Fruit fly (Drosophila melanogaster) whole organism, embryonic: ENCODE measurements around the gene CG14982.
A peak's percentile ranks its signal among the peaks of the same experiment; 100 is the strongest.

Experiments used
- Adf1 ChIP-seq: fragments of 200-800 bp; sonication (Bioruptor generic); IDR thresholded peaks from 2 replicates; pipeline ENCODE4 v1.3.6; 2022; ENCODE audit warnings: missing biosample characterization, missing genetic modification characterization
- Asciz ChIP-seq: fragments of 200-800 bp; sonication (Bioruptor generic); optimal IDR thresholded peaks from 2 replicates; lab custom pipeline; 2017; ENCODE audit warnings: missing biosample characterization, mild to moderate bottlenecking, missing genetic modification characterization, missing genetic modification reagents
- Bgb ChIP-seq: fragments of 200-800 bp; sonication (Bioruptor generic); IDR thresholded peaks from 2 replicates; pipeline ENCODE4 v1.3.6; 2022; ENCODE audit warnings: missing biosample characterization, missing genetic modification characterization; ENCODE audit not compliant: partially characterized antibody
- CG10267 ChIP-seq: fragments of 200-800 bp; sonication (Bioruptor generic); optimal IDR thresholded peaks from 2 replicates; lab custom pipeline; 2018; ENCODE audit warnings: missing biosample characterization, mild to moderate bottlenecking, missing genetic modification characterization, moderate library complexity
- CG10274 ChIP-seq: fragments of 200-800 bp; sonication (Bioruptor generic); optimal IDR thresholded peaks from 3 replicates; lab custom pipeline; 2017; ENCODE audit warnings: missing biosample characterization, mild to moderate bottlenecking, missing genetic modification characterization
- CG11093 ChIP-seq: fragments of 200-800 bp; sonication (Bioruptor generic); IDR thresholded peaks from 3 replicates; pipeline ENCODE4 v1.3.6; 2022; ENCODE audit warnings: missing biosample characterization, missing genetic modification characterization
- CG11695 ChIP-seq: fragments of 200-800 bp; sonication (Bioruptor generic); IDR thresholded peaks from 3 replicates; pipeline ENCODE4 v1.3.6; 2022; ENCODE audit warnings: missing biosample characterization, missing genetic modification characterization
- CG12155 ChIP-seq: fragments of 200-800 bp; sonication (Bioruptor generic); optimal IDR thresholded peaks from 3 replicates; lab custom pipeline; 2016; ENCODE audit warnings: missing biosample characterization, missing genetic modification characterization
- CG12236 ChIP-seq: fragments of 200-800 bp; sonication (Bioruptor generic); optimal IDR thresholded peaks from 2 replicates; lab custom pipeline; 2016; ENCODE audit warnings: missing biosample characterization, missing genetic modification characterization
- CG13296 ChIP-seq: fragments of 200-800 bp; sonication (Bioruptor generic); optimal IDR thresholded peaks from 3 replicates; lab custom pipeline; 2018; ENCODE audit warnings: missing biosample characterization, mild to moderate bottlenecking, missing genetic modification characterization
- CG14667 ChIP-seq: fragments of 200-800 bp; sonication (Bioruptor generic); IDR thresholded peaks from 2 replicates; pipeline ENCODE4 v1.3.6; 2022; ENCODE audit warnings: missing biosample characterization, missing genetic modification characterization
- CG17385 ChIP-seq: fragments of 200-800 bp; sonication (Bioruptor generic); optimal IDR thresholded peaks from 3 replicates; lab custom pipeline; 2018; ENCODE audit warnings: missing biosample characterization, mild to moderate bottlenecking, missing genetic modification characterization
- CG18476 ChIP-seq: fragments of 200-800 bp; sonication (Bioruptor generic); optimal IDR thresholded peaks from 2 replicates; lab custom pipeline; 2016; ENCODE audit warnings: missing biosample characterization, mild to moderate bottlenecking, missing genetic modification characterization
- CG34224 ChIP-seq: fragments of 200-800 bp; sonication (Bioruptor generic); IDR thresholded peaks from 3 replicates; pipeline ENCODE4 v1.3.6; 2022; ENCODE audit warnings: missing biosample characterization, missing genetic modification characterization; ENCODE audit not compliant: partially characterized antibody
- CG3838 ChIP-seq: fragments of 200-800 bp; sonication (Bioruptor generic); optimal IDR thresholded peaks from 3 replicates; lab custom pipeline; 2016; ENCODE audit warnings: missing biosample characterization, missing genetic modification characterization
- CG3995 ChIP-seq: fragments of 200-800 bp; sonication (Bioruptor generic); optimal IDR thresholded peaks from 3 replicates; lab custom pipeline; 2016; ENCODE audit warnings: missing biosample characterization, missing genetic modification characterization
- CG4404 ChIP-seq: fragments of 200-800 bp; sonication (Bioruptor generic); IDR thresholded peaks from 2 replicates; pipeline ENCODE4 v1.3.6; 2022; ENCODE audit warnings: missing biosample characterization, missing genetic modification characterization
- CG4617 ChIP-seq: fragments of 200-800 bp; sonication (Bioruptor generic); optimal IDR thresholded peaks from 3 replicates; lab custom pipeline; 2016; ENCODE audit warnings: missing biosample characterization, missing genetic modification characterization, borderline replicate concordance
- CG7987 ChIP-seq: fragments of 200-800 bp; sonication (Bioruptor generic); optimal IDR thresholded peaks from 2 replicates; lab custom pipeline; 2018; ENCODE audit warnings: missing biosample characterization, mild to moderate bottlenecking, missing genetic modification characterization, moderate library complexity
- CG8765 ChIP-seq: fragments of 200-800 bp; sonication (Bioruptor generic); IDR thresholded peaks from 2 replicates; pipeline ENCODE4 v1.3.6; 2022; ENCODE audit warnings: missing biosample characterization, missing genetic modification characterization
- CTCF ChIP-seq: fragments of 200-800 bp; sonication (Bioruptor generic); optimal IDR thresholded peaks from 2 replicates; lab custom pipeline; 2017; ENCODE audit warnings: missing biosample characterization, mild to moderate bottlenecking, missing genetic modification characterization, moderate library complexity
- Dbx ChIP-seq: fragments of 200-800 bp; sonication (Bioruptor generic); IDR thresholded peaks from 3 replicates; pipeline ENCODE4 v1.3.6; 2022; ENCODE audit warnings: missing biosample characterization, missing genetic modification characterization
- Fer1 ChIP-seq: fragments of 200-800 bp; sonication (Bioruptor generic); optimal IDR thresholded peaks from 2 replicates; lab custom pipeline; 2017; ENCODE audit warnings: missing biosample characterization, mild to moderate bottlenecking, missing genetic modification characterization
- Hsf ChIP-seq: fragments of 200-800 bp; sonication (Bioruptor generic); optimal IDR thresholded peaks from 3 replicates; lab custom pipeline; 2016; ENCODE audit warnings: missing biosample characterization, missing genetic modification characterization
- MBD-R2 ChIP-seq: fragments of 200-800 bp; sonication (Bioruptor generic); IDR thresholded peaks from 2 replicates; pipeline ENCODE4 v1.3.6; 2022; ENCODE audit warnings: missing biosample characterization, missing genetic modification characterization
- Med ChIP-seq: fragments of 200-800 bp; sonication (Bioruptor generic); peaks from one replicate; lab custom pipeline; 2016; ENCODE audit warnings: missing biosample characterization, missing genetic modification characterization, mild to moderate bottlenecking, inconsistent platforms, moderate library complexity
- Meics ChIP-seq: fragments of 200-800 bp; sonication (Bioruptor generic); optimal IDR thresholded peaks from 2 replicates; lab custom pipeline; 2017; ENCODE audit warnings: missing biosample characterization, mild to moderate bottlenecking, missing genetic modification characterization
- Mes4 ChIP-seq: fragments of 200-800 bp; sonication (Bioruptor generic); optimal IDR thresholded peaks from 2 replicates; lab custom pipeline; 2016; ENCODE audit warnings: missing biosample characterization, missing genetic modification characterization
- Oli ChIP-seq: fragments of 200-800 bp; sonication (Bioruptor generic); optimal IDR thresholded peaks from 2 replicates; lab custom pipeline; 2018; ENCODE audit warnings: missing biosample characterization, mild to moderate bottlenecking, missing genetic modification characterization, moderate library complexity
- Ptx1 ChIP-seq: fragments of 200-800 bp; sonication (Bioruptor generic); IDR thresholded peaks from 2 replicates; pipeline ENCODE4 v1.3.6; 2022; ENCODE audit warnings: missing biosample characterization, missing genetic modification characterization
- Xrp1 ChIP-seq: fragments of 200-800 bp; sonication (Bioruptor generic); IDR thresholded peaks from 2 replicates; pipeline ENCODE4 v1.3.6; 2022; ENCODE audit warnings: missing biosample characterization, missing genetic modification characterization
- ab ChIP-seq: fragments of 200-800 bp; sonication (Bioruptor generic); optimal IDR thresholded peaks from 2 replicates; lab custom pipeline; 2016; ENCODE audit warnings: missing biosample characterization, missing genetic modification characterization
- az2 ChIP-seq: fragments of 200-800 bp; sonication (Bioruptor generic); optimal IDR thresholded peaks from 3 replicates; lab custom pipeline; 2016; ENCODE audit warnings: missing biosample characterization, missing genetic modification characterization
- bab2 ChIP-seq: fragments of 200-800 bp; sonication (Bioruptor generic); optimal IDR thresholded peaks from 2 replicates; lab custom pipeline; 2016; ENCODE audit warnings: missing biosample characterization, missing genetic modification characterization
- corto ChIP-seq: fragments of 200-800 bp; sonication (Bioruptor generic); optimal IDR thresholded peaks from 2 replicates; lab custom pipeline; 2016; ENCODE audit warnings: missing biosample characterization, mild to moderate bottlenecking, missing genetic modification characterization, moderate library complexity
- da ChIP-seq: fragments of 200-800 bp; sonication (Bioruptor generic); optimal IDR thresholded peaks from 2 replicates; lab custom pipeline; 2016; ENCODE audit warnings: missing biosample characterization, missing genetic modification characterization
- eve ChIP-seq, 2 experiments: fragments of >200 bp; optimal IDR thresholded peaks; 2 replicates each; lab custom pipeline; 2017; ENCODE audit warnings: missing biosample characterization in 2 of 2, missing genetic modification characterization in 2 of 2
- ftz-f1 ChIP-seq: fragments of 200-800 bp; sonication (Bioruptor generic); optimal IDR thresholded peaks from 2 replicates; lab custom pipeline; 2016; ENCODE audit warnings: missing biosample characterization, missing genetic modification characterization
- gfzf ChIP-seq: fragments of 200-800 bp; sonication (Bioruptor generic); optimal IDR thresholded peaks from 2 replicates; lab custom pipeline; 2016; ENCODE audit warnings: missing biosample characterization, mild to moderate bottlenecking, missing genetic modification characterization, moderate library complexity
- ham ChIP-seq: fragments of 200-800 bp; sonication (Bioruptor generic); IDR thresholded peaks from 2 replicates; pipeline ENCODE4 v1.3.6; 2022; ENCODE audit warnings: missing biosample characterization, missing genetic modification characterization
- inv ChIP-seq: fragments of 200-800 bp; sonication (Bioruptor generic); IDR thresholded peaks from 2 replicates; pipeline ENCODE4 v1.3.6; 2022; ENCODE audit warnings: missing biosample characterization, missing genetic modification characterization; ENCODE audit not compliant: partially characterized antibody
- jumu ChIP-seq: fragments of 200-800 bp; sonication (Bioruptor generic); optimal IDR thresholded peaks from 3 replicates; lab custom pipeline; 2016; ENCODE audit warnings: missing biosample characterization, missing genetic modification characterization
- ken ChIP-seq: fragments of 200-800 bp; sonication (Bioruptor generic); IDR thresholded peaks from 3 replicates; pipeline ENCODE4 v1.3.6; 2022; ENCODE audit warnings: missing biosample characterization, missing genetic modification characterization
- klu ChIP-seq: fragments of 200-800 bp; sonication (Bioruptor generic); IDR thresholded peaks from 2 replicates; pipeline ENCODE4 v1.3.6; 2022; ENCODE audit warnings: missing biosample characterization, missing genetic modification characterization
- lola ChIP-seq, 3 experiments: fragments of >200 bp in 2 of 3; fragments of 200-800 bp in 1 of 3; sonication (Bioruptor generic) in 1 of 3; optimal IDR thresholded peaks; 2 replicates each; lab custom pipeline; 2017 to 2019; ENCODE audit warnings: missing biosample characterization in 3 of 3, missing genetic modification characterization in 3 of 3, mild to moderate bottlenecking in 1 of 3, moderate library complexity in 1 of 3
- odd ChIP-seq: fragments of 200-800 bp; sonication (Bioruptor generic); optimal IDR thresholded peaks from 2 replicates; lab custom pipeline; 2017; ENCODE audit warnings: missing biosample characterization, mild to moderate bottlenecking, missing genetic modification characterization
- otp ChIP-seq: fragments of 200-800 bp; sonication (Bioruptor generic); IDR thresholded peaks from 3 replicates; pipeline ENCODE4, ENCODE4 v1.3.6; 2022; ENCODE audit warnings: missing biosample characterization, missing genetic modification characterization
- p53 ChIP-seq: fragments of 200-800 bp; sonication (Bioruptor generic); optimal IDR thresholded peaks from 2 replicates; lab custom pipeline; 2016; ENCODE audit warnings: missing biosample characterization, missing genetic modification characterization
- pnt ChIP-seq: fragments of 200-800 bp; sonication (Bioruptor generic); optimal IDR thresholded peaks from 3 replicates; lab custom pipeline; 2016; ENCODE audit warnings: missing biosample characterization, missing genetic modification characterization
- tup ChIP-seq: fragments of 200-800 bp; sonication (Bioruptor generic); optimal IDR thresholded peaks from 2 replicates; lab custom pipeline; 2016; ENCODE audit warnings: missing biosample characterization, mild to moderate bottlenecking, missing genetic modification characterization, moderate library complexity
- tx ChIP-seq: fragments of 200-800 bp; sonication (Bioruptor generic); optimal IDR thresholded peaks from 2 replicates; lab custom pipeline; 2016; ENCODE audit warnings: missing biosample characterization, missing genetic modification characterization
- wor ChIP-seq: fragments of 200-800 bp; sonication (Bioruptor generic); IDR thresholded peaks from 2 replicates; pipeline ENCODE4 v1.3.6; 2022; ENCODE audit warnings: missing biosample characterization, missing genetic modification characterization
- zfh2 ChIP-seq: fragments of 200-800 bp; sonication (Bioruptor generic); optimal IDR thresholded peaks from 2 replicates; lab custom pipeline; 2016; ENCODE audit warnings: missing biosample characterization, missing genetic modification characterization

Gene CG14982

DNA sequence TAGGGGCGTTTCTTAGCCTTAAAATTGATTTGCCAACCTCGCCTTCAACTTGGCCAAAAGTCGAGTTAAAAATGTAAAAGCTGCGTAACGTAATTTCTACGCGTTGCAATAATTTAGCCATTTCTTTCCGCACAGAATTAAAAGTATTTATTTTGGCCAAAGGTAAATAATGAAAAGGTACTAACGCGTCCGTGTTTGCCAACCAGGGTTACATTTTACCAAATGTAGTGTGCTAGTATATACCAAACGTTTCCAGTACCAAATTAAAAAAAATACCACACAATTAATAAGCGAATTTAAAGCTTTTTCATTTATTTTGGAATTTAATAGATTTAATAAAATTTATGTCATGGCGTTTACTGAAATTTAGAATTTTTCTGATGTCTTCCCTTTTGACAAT, 43.5 kb upstream of the CG14982 start, which contains the start of gene Ccz1 (continued):
- TF ChIP-seq ftz-f1, result no peak
- TF ChIP-seq Bgb (GFP tag; lab: Robert Waterston, UW), result no peak
- TF ChIP-seq ab, result no peak
- TF ChIP-seq gfzf (GFP tag; lab: Kevin White, UChicago), result peak; percentile 87
- peak; percentile 33; the same call in 1 of the 3 replicates for TF ChIP-seq CG11093 (GFP tag; lab: Robert Waterston, UW)
- TF ChIP-seq wor, result no peak
- TF ChIP-seq CG4404 (GFP tag; lab: Robert Waterston, UW), result no peak
- no peak for TF ChIP-seq ken (GFP tag; lab: Robert Waterston, UW)
- peak; percentile 76 for TF ChIP-seq tx
- peak; percentile 57 for TF ChIP-seq zfh2
- peak; percentile 48 for TF ChIP-seq CG12155 (GFP tag; lab: Kevin White, UChicago)
- no peak for TF ChIP-seq ham
- TF ChIP-seq CG13296 (GFP tag; lab: Kevin White, UChicago), result peak; percentile 60
- TF ChIP-seq MBD-R2 (GFP tag; lab: Robert Waterston, UW), result no peak
- TF ChIP-seq pnt, result peak; percentile 60
- peak; percentile 54 for TF ChIP-seq Fer1 (GFP tag; lab: Kevin White, UChicago)
- TF ChIP-seq lola (GFP tag; optimal IDR thresholded peaks at IDR 0.05; lab: Kevin White, UChicago), result peak in 1 of 3 experiments; percentile 50
- no peak for TF ChIP-seq corto (GFP tag; lab: Kevin White, UChicago)
- no peak for TF ChIP-seq CG8765 (GFP tag; lab: Robert Waterston, UW)
- no peak for TF ChIP-seq CG3995 (GFP tag; lab: Kevin White, UChicago)
- TF ChIP-seq CG3838 (GFP tag; lab: Kevin White, UChicago), result peak; percentile 54
- TF ChIP-seq CG10267 (tag; lab: Kevin White, UChicago), result peak; percentile 69
- TF ChIP-seq CG14667 (GFP tag; lab: Robert Waterston, UW), result no peak
- peak; percentile 66 for TF ChIP-seq Mes4
- TF ChIP-seq CG10274 (GFP tag; lab: Kevin White, UChicago), result no peak
- TF ChIP-seq jumu (GFP tag; lab: Kevin White, UChicago), result peak; percentile 61
- peak; percentile 22 for TF ChIP-seq az2
- TF ChIP-seq Meics (GFP tag; lab: Kevin White, UChicago), result peak; percentile 64
- no peak for TF ChIP-seq eve (GFP tag; optimal IDR thresholded peaks at IDR 0.05; lab: Kevin White, UChicago)
- no peak for TF ChIP-seq Xrp1 (GFP tag; lab: Robert Waterston, UW)
- peak; percentile 53 for TF ChIP-seq CG12236
- TF ChIP-seq tup (GFP tag; lab: Kevin White, UChicago), result peak; percentile 66
- TF ChIP-seq CG7987, result peak; percentile 79
- TF ChIP-seq Adf1, result no peak
- no peak for TF ChIP-seq klu (GFP tag; lab: Robert Waterston, UW)
- TF ChIP-seq odd (GFP tag; lab: Kevin White, UChicago), result no peak
- TF ChIP-seq CG18476 (GFP tag; lab: Kevin White, UChicago), result peak; percentile 54
- peak; percentile 88 for TF ChIP-seq bab2 (GFP tag; lab: Kevin White, UChicago)
- peak; percentile 63 for TF ChIP-seq Hsf
- peak; percentile 95 for TF ChIP-seq Med
- TF ChIP-seq p53 (GFP tag; lab: Kevin White, UChicago), result peak; percentile 42
- peak; percentile 59 for TF ChIP-seq CG17385 (GFP tag; lab: Kevin White, UChicago)
- TF ChIP-seq da, result peak; percentile 40
- no peak for TF ChIP-seq CG11695 (GFP tag; lab: Robert Waterston, UW)
- TF ChIP-seq otp, result no peak
- TF ChIP-seq Ptx1 (GFP tag; lab: Robert Waterston, UW), result no peak
- TF ChIP-seq CG4617 (GFP tag; lab: Kevin White, UChicago), result peak; percentile 89
- no peak for TF ChIP-seq Dbx (GFP tag; lab: Robert Waterston, UW)
- no peak for TF ChIP-seq CG34224 (GFP tag; lab: Robert Waterston, UW)
- no peak for TF ChIP-seq Oli (tag; lab: Kevin White, UChicago)
- no peak for TF ChIP-seq CTCF (GFP tag; lab: Kevin White, UChicago)
- no peak for TF ChIP-seq inv (GFP tag; lab: Robert Waterston, UW)
- peak; percentile 68 for TF ChIP-seq Asciz (GFP tag; lab: Kevin White, UChicago)
